Fruit fly (Drosophila melanogaster) whole organism, embryonic: ENCODE results near the gene Obp99b.

ENCODE experiments used
- Aef1 ChIP-seq: fragments of 200-800 bp; sonication (Bioruptor generic); IDR thresholded peaks from 3 replicates; pipeline ENCODE4 v1.3.6; 2022; ENCODE audit warnings: missing biosample characterization, missing genetic modification characterization
- Atf3 ChIP-seq: fragments of 200-800 bp; sonication (Bioruptor generic); optimal IDR thresholded peaks from 3 replicates; lab custom pipeline; 2016; ENCODE audit warnings: missing biosample characterization, missing genetic modification characterization
- CG10267 ChIP-seq: fragments of 200-800 bp; sonication (Bioruptor generic); optimal IDR thresholded peaks from 2 replicates; lab custom pipeline; 2018; ENCODE audit warnings: missing biosample characterization, mild to moderate bottlenecking, missing genetic modification characterization, moderate library complexity
- CG11456 ChIP-seq: fragments of 200-800 bp; sonication (Bioruptor generic); IDR thresholded peaks from 3 replicates; pipeline ENCODE4 v1.3.6; 2022; ENCODE audit warnings: missing biosample characterization, missing genetic modification characterization
- CG12299 ChIP-seq: fragments of 200-800 bp; sonication (Bioruptor generic); optimal IDR thresholded peaks from 2 replicates; lab custom pipeline; 2018; ENCODE audit warnings: missing biosample characterization, mild to moderate bottlenecking, missing genetic modification characterization
- CG13775 ChIP-seq: fragments of 200-800 bp; sonication (Bioruptor generic); optimal IDR thresholded peaks from 3 replicates; lab custom pipeline; 2017; ENCODE audit warnings: missing biosample characterization, mild to moderate bottlenecking, missing genetic modification characterization
- CG15601 ChIP-seq: fragments of 200-800 bp; sonication (Bioruptor generic); optimal IDR thresholded peaks from 3 replicates; lab custom pipeline; 2019; ENCODE audit warnings: missing biosample characterization, mild to moderate bottlenecking, missing genetic modification characterization, moderate library complexity
- CG16815 ChIP-seq: fragments of 200-800 bp; sonication (Bioruptor generic); optimal IDR thresholded peaks from 3 replicates; lab custom pipeline; 2017; ENCODE audit warnings: missing biosample characterization, mild to moderate bottlenecking, missing genetic modification characterization
- CG16863 ChIP-seq: fragments of 200-800 bp; sonication (Bioruptor generic); optimal IDR thresholded peaks from 3 replicates; lab custom pipeline; 2016; ENCODE audit warnings: missing biosample characterization, missing genetic modification characterization
- CG17186 ChIP-seq: fragments of 200-800 bp; sonication (Bioruptor generic); optimal IDR thresholded peaks from 3 replicates; lab custom pipeline; 2017; ENCODE audit warnings: missing biosample characterization, missing genetic modification reagents, missing genetic modification characterization
- CG17328 ChIP-seq: fragments of 200-800 bp; sonication (Bioruptor generic); IDR thresholded peaks from 2 replicates; pipeline ENCODE4 v1.3.6; 2022; ENCODE audit warnings: missing biosample characterization, missing genetic modification characterization
- CG17359 ChIP-seq: fragments of 200-800 bp; sonication (Bioruptor generic); optimal IDR thresholded peaks from 3 replicates; lab custom pipeline; 2018; ENCODE audit warnings: missing biosample characterization, mild to moderate bottlenecking, missing genetic modification characterization, moderate library complexity
- CG17912 ChIP-seq: fragments of 200-800 bp; sonication (Bioruptor generic); optimal IDR thresholded peaks from 2 replicates; lab custom pipeline; 2018; ENCODE audit warnings: missing biosample characterization, mild to moderate bottlenecking, missing genetic modification characterization
- CG3065 ChIP-seq: fragments of 200-800 bp; sonication (Bioruptor generic); optimal IDR thresholded peaks from 2 replicates; lab custom pipeline; 2016; ENCODE audit warnings: missing biosample characterization, missing genetic modification characterization
- CG3281 ChIP-seq: fragments of 200-800 bp; sonication (Bioruptor generic); optimal IDR thresholded peaks from 3 replicates; lab custom pipeline; 2017; ENCODE audit warnings: missing biosample characterization, mild to moderate bottlenecking, missing genetic modification characterization
- CG6175 ChIP-seq: fragments of 200-800 bp; sonication (Bioruptor generic); IDR thresholded peaks from 3 replicates; pipeline ENCODE4 v1.3.6; 2022; ENCODE audit warnings: missing biosample characterization, missing genetic modification characterization
- CG6813 ChIP-seq: fragments of 200-800 bp; sonication (Bioruptor generic); optimal IDR thresholded peaks from 2 replicates; lab custom pipeline; 2017; ENCODE audit warnings: missing biosample characterization, missing genetic modification characterization, mild to moderate bottlenecking, moderate library complexity, missing genetic modification reagents
- CG7271 ChIP-seq: fragments of 200-800 bp; sonication (Bioruptor generic); optimal IDR thresholded peaks from 2 replicates; lab custom pipeline; 2018; ENCODE audit warnings: missing biosample characterization, mild to moderate bottlenecking, missing genetic modification characterization, moderate library complexity
- CG8089 ChIP-seq: fragments of 200-800 bp; sonication (Bioruptor generic); optimal IDR thresholded peaks from 3 replicates; lab custom pipeline; 2016; ENCODE audit warnings: missing biosample characterization, missing genetic modification characterization
- CG8281 ChIP-seq: fragments of 200-800 bp; sonication (Bioruptor generic); optimal IDR thresholded peaks from 2 replicates; lab custom pipeline; 2018; ENCODE audit warnings: missing biosample characterization, mild to moderate bottlenecking, missing genetic modification characterization, moderate library complexity
- Dfd ChIP-seq, 2 experiments: fragments of >200 bp; optimal IDR thresholded peaks; 2 replicates each; lab custom pipeline; 2017; ENCODE audit warnings: missing biosample characterization in 2 of 2, missing genetic modification characterization in 2 of 2
- ERR ChIP-seq: fragments of 200-800 bp; sonication (Bioruptor generic); optimal IDR thresholded peaks from 2 replicates; lab custom pipeline; 2016; ENCODE audit warnings: missing biosample characterization, missing genetic modification characterization
- HLHmδ ChIP-seq: fragments of 200-800 bp; sonication (Bioruptor generic); optimal IDR thresholded peaks from 2 replicates; lab custom pipeline; 2018; ENCODE audit warnings: missing biosample characterization, mild to moderate bottlenecking, missing genetic modification characterization, moderate library complexity
- Mad ChIP-seq: fragments of 200-800 bp; sonication (Bioruptor generic); optimal IDR thresholded peaks from 2 replicates; lab custom pipeline; 2016; ENCODE audit warnings: missing biosample characterization, missing genetic modification characterization
- NK7.1 ChIP-seq: fragments of 200-800 bp; sonication (Bioruptor generic); optimal IDR thresholded peaks from 3 replicates; lab custom pipeline; 2016; ENCODE audit warnings: missing biosample characterization, missing genetic modification characterization
- Neu2 ChIP-seq: fragments of 200-800 bp; sonication (Bioruptor generic); optimal IDR thresholded peaks from 3 replicates; lab custom pipeline; 2016; ENCODE audit warnings: missing biosample characterization, missing genetic modification characterization, borderline replicate concordance
- Ravus ChIP-seq: fragments of 200-800 bp; sonication (Bioruptor generic); IDR thresholded peaks from 2 replicates; pipeline ENCODE4 v1.3.6; 2022; ENCODE audit warnings: missing biosample characterization, missing genetic modification characterization
- TFAM ChIP-seq: fragments of 200-800 bp; sonication (Bioruptor generic); optimal IDR thresholded peaks from 2 replicates; lab custom pipeline; 2017; ENCODE audit warnings: missing biosample characterization, missing genetic modification characterization, inconsistent platforms
- Tbp ChIP-seq: fragments of >200 bp; optimal IDR thresholded peaks from 2 replicates; lab custom pipeline; 2018; ENCODE audit warnings: missing biosample characterization, missing genetic modification characterization
- Xbp1 ChIP-seq: fragments of 200-800 bp; sonication (Bioruptor generic); optimal IDR thresholded peaks from 3 replicates; lab custom pipeline; 2016; ENCODE audit warnings: missing biosample characterization, mild to moderate bottlenecking, missing genetic modification characterization
- YL-1 ChIP-seq: fragments of 200-800 bp; sonication (Bioruptor generic); optimal IDR thresholded peaks from 3 replicates; lab custom pipeline; 2017; ENCODE audit warnings: missing biosample characterization, mild to moderate bottlenecking, missing genetic modification characterization
- bab2 ChIP-seq: fragments of 200-800 bp; sonication (Bioruptor generic); optimal IDR thresholded peaks from 2 replicates; lab custom pipeline; 2016; ENCODE audit warnings: missing biosample characterization, missing genetic modification characterization
- bigmax ChIP-seq: fragments of 200-800 bp; sonication (Bioruptor generic); optimal IDR thresholded peaks from 2 replicates; lab custom pipeline; 2018; ENCODE audit warnings: missing biosample characterization, mild to moderate bottlenecking, missing genetic modification characterization
- dimm ChIP-seq: fragments of 200-800 bp; sonication (Bioruptor generic); IDR thresholded peaks from 2 replicates; pipeline ENCODE4 v1.3.6; 2022; ENCODE audit warnings: missing biosample characterization, missing genetic modification characterization
- dpn ChIP-seq, 2 experiments: fragments of 200-800 bp; sonication (Bioruptor generic); optimal IDR thresholded peaks; 3 replicates each; lab custom pipeline; 2016; ENCODE audit warnings: missing biosample characterization in 2 of 2, missing genetic modification characterization in 2 of 2
- emc ChIP-seq: fragments of 200-800 bp; sonication (Bioruptor generic); optimal IDR thresholded peaks from 2 replicates; lab custom pipeline; 2016; ENCODE audit warnings: missing biosample characterization, missing genetic modification characterization
- ftz-f1 ChIP-seq: fragments of 200-800 bp; sonication (Bioruptor generic); optimal IDR thresholded peaks from 2 replicates; lab custom pipeline; 2016; ENCODE audit warnings: missing biosample characterization, missing genetic modification characterization
- gem ChIP-seq: fragments of 200-800 bp; sonication (Bioruptor generic); optimal IDR thresholded peaks from 2 replicates; lab custom pipeline; 2019; ENCODE audit warnings: missing biosample characterization, mild to moderate bottlenecking, missing genetic modification characterization, moderate library complexity
- hth ChIP-seq: fragments of >200 bp; optimal IDR thresholded peaks from 2 replicates; lab custom pipeline; 2017; ENCODE audit warnings: inconsistent platforms
- ken ChIP-seq: fragments of 200-800 bp; sonication (Bioruptor generic); IDR thresholded peaks from 3 replicates; pipeline ENCODE4 v1.3.6; 2022; ENCODE audit warnings: missing biosample characterization, missing genetic modification characterization
- mirr ChIP-seq: fragments of 200-800 bp; sonication (Bioruptor generic); optimal IDR thresholded peaks from 3 replicates; lab custom pipeline; 2018; ENCODE audit warnings: missing biosample characterization, mild to moderate bottlenecking, missing genetic modification characterization
- nom ChIP-seq: fragments of 200-800 bp; sonication (Bioruptor generic); optimal IDR thresholded peaks from 2 replicates; lab custom pipeline; 2017; ENCODE audit warnings: missing biosample characterization, missing genetic modification characterization, mild to moderate bottlenecking, moderate library complexity, missing genetic modification reagents
- odd ChIP-seq: fragments of 200-800 bp; sonication (Bioruptor generic); optimal IDR thresholded peaks from 2 replicates; lab custom pipeline; 2017; ENCODE audit warnings: missing biosample characterization, mild to moderate bottlenecking, missing genetic modification characterization
- pb ChIP-seq: fragments of 200-800 bp; sonication (Bioruptor generic); optimal IDR thresholded peaks from 3 replicates; lab custom pipeline; 2016; ENCODE audit warnings: missing biosample characterization, missing genetic modification characterization
- phol ChIP-seq: fragments of 200-800 bp; sonication (Bioruptor generic); optimal IDR thresholded peaks from 3 replicates; lab custom pipeline; 2018; ENCODE audit warnings: missing biosample characterization, mild to moderate bottlenecking, missing genetic modification characterization, moderate library complexity
- repo ChIP-seq: fragments of 200-800 bp; sonication (Bioruptor generic); optimal IDR thresholded peaks from 2 replicates; lab custom pipeline; 2016; ENCODE audit warnings: missing biosample characterization, missing genetic modification characterization
- sim ChIP-seq: fragments of 200-800 bp; sonication (Bioruptor generic); IDR thresholded peaks from 2 replicates; pipeline ENCODE4 v1.3.6; 2022; ENCODE audit warnings: missing biosample characterization, missing genetic modification characterization
- sob ChIP-seq: fragments of 200-800 bp; sonication (Bioruptor generic); IDR thresholded peaks from 2 replicates; pipeline ENCODE4 v1.3.6; 2022; ENCODE audit warnings: missing biosample characterization, missing genetic modification characterization
- stwl ChIP-seq: fragments of 200-800 bp; sonication (Bioruptor generic); optimal IDR thresholded peaks from 3 replicates; lab custom pipeline; 2018; ENCODE audit warnings: missing biosample characterization, mild to moderate bottlenecking, missing genetic modification characterization, moderate library complexity
- tna ChIP-seq: fragments of 200-800 bp; sonication (Bioruptor generic); IDR thresholded peaks from 2 replicates; pipeline ENCODE4 v1.3.6; 2022; ENCODE audit warnings: missing biosample characterization, missing genetic modification characterization; ENCODE audit not compliant: partially characterized antibody
- tx ChIP-seq: fragments of 200-800 bp; sonication (Bioruptor generic); optimal IDR thresholded peaks from 2 replicates; lab custom pipeline; 2016; ENCODE audit warnings: missing biosample characterization, missing genetic modification characterization
- vnd ChIP-seq: fragments of 200-800 bp; sonication (Bioruptor generic); IDR thresholded peaks from 3 replicates; pipeline ENCODE4 v1.3.6; 2022; ENCODE audit warnings: missing biosample characterization, missing genetic modification characterization; ENCODE audit not compliant: partially characterized antibody

Gene Obp99b

DNA sequence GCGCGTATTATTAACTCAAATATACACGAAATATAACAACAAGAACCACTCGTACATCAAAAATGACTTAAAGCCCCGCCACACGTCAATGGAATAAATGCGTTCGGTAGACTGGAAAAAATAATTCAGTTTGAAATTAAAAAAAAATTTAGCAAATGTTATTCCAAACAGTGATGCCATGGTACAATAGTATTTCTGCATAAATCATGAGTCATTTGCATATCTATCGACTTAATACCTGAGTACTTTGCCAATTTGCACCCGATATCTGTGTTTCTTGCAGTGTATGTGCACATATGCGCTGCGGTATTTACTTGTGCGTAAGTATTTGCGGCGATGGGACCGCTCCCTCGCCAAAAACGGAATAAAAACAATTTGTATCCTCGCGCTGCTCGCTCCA is 46.5 kb upstream of the Obp99b start (continued):
- no peak for TF ChIP-seq CG7271 (tag; lab: Kevin White, UChicago)
- TF ChIP-seq Xbp1 (GFP tag; lab: Kevin White, UChicago): peak; percentile 57
- peak; percentile 19 for TF ChIP-seq CG16863 (GFP tag; lab: Kevin White, UChicago)
- no peak for TF ChIP-seq CG8089
- TF ChIP-seq Neu2: no peak
- TF ChIP-seq Ravus (GFP tag; lab: Robert Waterston, UW): no peak
- TF ChIP-seq dpn (GFP tag; optimal IDR thresholded peaks at IDR 0.05; lab: Kevin White, UChicago): peak; percentile 3 to 12
- TF ChIP-seq tna (GFP tag; lab: Robert Waterston, UW): no peak
- TF ChIP-seq TFAM: no peak
- no peak for TF ChIP-seq CG6813 (GFP tag; lab: Kevin White, UChicago)
- no peak for TF ChIP-seq sob
- TF ChIP-seq gem (tag; lab: Kevin White, UChicago): peak; percentile 60
- TF ChIP-seq ERR (GFP tag; lab: Kevin White, UChicago): no peak
- no peak for TF ChIP-seq bab2
- 0 out of 2 replicates have a peak, but pooled peaks have one; percentile 28 for TF ChIP-seq CG17328
- TF ChIP-seq CG10267: peak; percentile 12
- no peak for TF ChIP-seq stwl (tag; lab: Kevin White, UChicago)
- TF ChIP-seq CG13775 (GFP tag; lab: Kevin White, UChicago): peak; percentile 24
- peak; percentile 13 for TF ChIP-seq CG16815 (GFP tag; lab: Kevin White, UChicago)
- peak; percentile 40 for TF ChIP-seq CG17359 (tag; lab: Kevin White, UChicago)
- no peak for TF ChIP-seq CG3281 (GFP tag; lab: Kevin White, UChicago)
- no peak for TF ChIP-seq CG17912 (GFP tag; lab: Kevin White, UChicago)
- peak; percentile 47 for TF ChIP-seq nom (GFP tag; lab: Kevin White, UChicago)
- no peak for TF ChIP-seq CG8281 (tag; lab: Kevin White, UChicago)
- no peak for TF ChIP-seq ken
- TF ChIP-seq CG12299 (tag; lab: Kevin White, UChicago): no peak
- TF ChIP-seq phol (tag; lab: Kevin White, UChicago): peak; percentile 45
- no peak for TF ChIP-seq NK7.1
- TF ChIP-seq dimm: no peak
- no peak for TF ChIP-seq HLHmδ
- TF ChIP-seq ftz-f1: no peak
- no peak for TF ChIP-seq hth (lab: Kevin White, UChicago)
- no peak for TF ChIP-seq CG11456
- no peak for TF ChIP-seq YL-1 (GFP tag; lab: Kevin White, UChicago)
- no peak for TF ChIP-seq sim (GFP tag; lab: Robert Waterston, UW)
- peak; percentile 25; the same call in 1 of the 3 replicates for TF ChIP-seq Aef1 (GFP tag; lab: Robert Waterston, UW)
- no peak for TF ChIP-seq mirr (GFP tag; lab: Kevin White, UChicago)
- TF ChIP-seq Tbp: no peak
- TF ChIP-seq Atf3: peak; percentile 14
- TF ChIP-seq CG3065 (GFP tag; lab: Kevin White, UChicago): no peak
- no peak for TF ChIP-seq vnd (GFP tag; lab: Robert Waterston, UW)
- TF ChIP-seq CG6175: no peak
- TF ChIP-seq emc (GFP tag; lab: Kevin White, UChicago): no peak
- TF ChIP-seq CG17186: no peak
- no peak for TF ChIP-seq CG15601
- peak; percentile 5 for TF ChIP-seq tx
- TF ChIP-seq repo: peak; percentile 17
- no peak for TF ChIP-seq bigmax
- TF ChIP-seq pb (GFP tag; lab: Kevin White, UChicago): no peak
- TF ChIP-seq odd: no peak
- no peak for TF ChIP-seq Mad
- no peak for TF ChIP-seq Dfd (GFP tag; optimal IDR thresholded peaks at IDR 0.05; lab: Kevin White, UChicago)
